Fruit fly (Drosophila melanogaster) whole organism, embryonic: Measurements from ENCODE around the gene CG14273.

ENCODE experiments used
- Atf6 ChIP-seq: fragments of 200-800 bp; sonication (Bioruptor generic); IDR thresholded peaks from 2 replicates; pipeline ENCODE4 v1.3.6; 2022; ENCODE audit warnings: missing biosample characterization, missing genetic modification characterization
- CG10147 ChIP-seq: fragments of 200-800 bp; sonication (Bioruptor generic); optimal IDR thresholded peaks from 2 replicates; lab custom pipeline; 2019; ENCODE audit warnings: missing biosample characterization, mild to moderate bottlenecking, missing genetic modification characterization, moderate library complexity
- CG10267 ChIP-seq: fragments of 200-800 bp; sonication (Bioruptor generic); optimal IDR thresholded peaks from 2 replicates; lab custom pipeline; 2018; ENCODE audit warnings: missing biosample characterization, mild to moderate bottlenecking, missing genetic modification characterization, moderate library complexity
- CG10959 ChIP-seq: fragments of 200-800 bp; sonication (Bioruptor generic); IDR thresholded peaks from 2 replicates; pipeline ENCODE4 v1.3.6; 2022; ENCODE audit warnings: missing biosample characterization, missing genetic modification characterization
- CG11560 ChIP-seq: fragments of 200-800 bp; sonication (Bioruptor generic); IDR thresholded peaks from 3 replicates; pipeline ENCODE4 v1.3.6; 2022; ENCODE audit warnings: missing biosample characterization, missing genetic modification characterization
- CG11695 ChIP-seq: fragments of 200-800 bp; sonication (Bioruptor generic); IDR thresholded peaks from 3 replicates; pipeline ENCODE4 v1.3.6; 2022; ENCODE audit warnings: missing biosample characterization, missing genetic modification characterization
- CG12104 ChIP-seq: fragments of 200-800 bp; sonication (Bioruptor generic); optimal IDR thresholded peaks from 3 replicates; lab custom pipeline; 2016; ENCODE audit warnings: missing biosample characterization, missing genetic modification characterization
- CG12155 ChIP-seq: fragments of 200-800 bp; sonication (Bioruptor generic); optimal IDR thresholded peaks from 3 replicates; lab custom pipeline; 2016; ENCODE audit warnings: missing biosample characterization, missing genetic modification characterization
- CG14710 ChIP-seq: fragments of 200-800 bp; sonication (Bioruptor generic); optimal IDR thresholded peaks from 3 replicates; lab custom pipeline; 2019; ENCODE audit warnings: missing biosample characterization, mild to moderate bottlenecking, missing genetic modification characterization, moderate library complexity
- CG15514 ChIP-seq: fragments of 200-800 bp; sonication (Bioruptor generic); optimal IDR thresholded peaks from 3 replicates; lab custom pipeline; 2017; ENCODE audit warnings: missing biosample characterization, missing genetic modification characterization, mild to moderate bottlenecking, moderate library complexity, missing genetic modification reagents
- CG16863 ChIP-seq: fragments of 200-800 bp; sonication (Bioruptor generic); optimal IDR thresholded peaks from 3 replicates; lab custom pipeline; 2016; ENCODE audit warnings: missing biosample characterization, missing genetic modification characterization
- CG17802 ChIP-seq: fragments of 200-800 bp; sonication (Bioruptor generic); optimal IDR thresholded peaks from 2 replicates; lab custom pipeline; 2018; ENCODE audit warnings: missing biosample characterization, mild to moderate bottlenecking, missing genetic modification characterization, moderate library complexity
- CG18764 ChIP-seq: fragments of 200-800 bp; sonication (Bioruptor generic); optimal IDR thresholded peaks from 3 replicates; lab custom pipeline; 2016; ENCODE audit warnings: missing biosample characterization, missing genetic modification characterization
- CG3065 ChIP-seq: fragments of 200-800 bp; sonication (Bioruptor generic); optimal IDR thresholded peaks from 2 replicates; lab custom pipeline; 2016; ENCODE audit warnings: missing biosample characterization, missing genetic modification characterization
- CG4404 ChIP-seq: fragments of 200-800 bp; sonication (Bioruptor generic); IDR thresholded peaks from 2 replicates; pipeline ENCODE4 v1.3.6; 2022; ENCODE audit warnings: missing biosample characterization, missing genetic modification characterization
- CG6272 ChIP-seq: fragments of 200-800 bp; sonication (Bioruptor generic); IDR thresholded peaks from 2 replicates; pipeline ENCODE4 v1.3.6; 2022; ENCODE audit warnings: missing biosample characterization, missing genetic modification characterization
- CG7745 ChIP-seq: fragments of 200-800 bp; sonication (Bioruptor generic); optimal IDR thresholded peaks from 2 replicates; lab custom pipeline; 2018; ENCODE audit warnings: missing biosample characterization, mild to moderate bottlenecking, missing genetic modification characterization, moderate library complexity
- CG7963 ChIP-seq: fragments of 200-800 bp; sonication (Bioruptor generic); IDR thresholded peaks from 3 replicates; pipeline ENCODE4 v1.3.6; 2022; ENCODE audit warnings: missing biosample characterization, missing genetic modification characterization; ENCODE audit not compliant: partially characterized antibody
- CG8281 ChIP-seq: fragments of 200-800 bp; sonication (Bioruptor generic); optimal IDR thresholded peaks from 2 replicates; lab custom pipeline; 2018; ENCODE audit warnings: missing biosample characterization, mild to moderate bottlenecking, missing genetic modification characterization, moderate library complexity
- Dip2 ChIP-seq: fragments of 200-800 bp; sonication (Bioruptor generic); IDR thresholded peaks from 2 replicates; pipeline ENCODE4 v1.3.6; 2022; ENCODE audit warnings: missing biosample characterization, missing genetic modification characterization
- Dip3 ChIP-seq: fragments of 200-800 bp; sonication (Bioruptor generic); optimal IDR thresholded peaks from 3 replicates; lab custom pipeline; 2016; ENCODE audit warnings: missing biosample characterization, missing genetic modification characterization
- Dp ChIP-seq: fragments of 200-800 bp; sonication (Bioruptor generic); optimal IDR thresholded peaks from 2 replicates; lab custom pipeline; 2018; ENCODE audit warnings: missing biosample characterization, mild to moderate bottlenecking, missing genetic modification characterization, moderate library complexity
- E2f2 ChIP-seq: fragments of 200-800 bp; sonication (Bioruptor generic); IDR thresholded peaks from 2 replicates; pipeline ENCODE4 v1.3.6; 2022; ENCODE audit warnings: missing biosample characterization, missing genetic modification characterization
- Lhr ChIP-seq: fragments of 200-800 bp; sonication (Bioruptor generic); optimal IDR thresholded peaks from 3 replicates; lab custom pipeline; 2017; ENCODE audit warnings: mild to moderate bottlenecking, missing biosample characterization, missing genetic modification reagents, missing genetic modification characterization
- Nf-YA ChIP-seq: fragments of 200-800 bp; sonication (Bioruptor generic); IDR thresholded peaks from 2 replicates; pipeline ENCODE4 v1.3.6; 2022; ENCODE audit warnings: missing biosample characterization, missing genetic modification characterization
- PHDP ChIP-seq: fragments of 200-800 bp; sonication (Bioruptor generic); optimal IDR thresholded peaks from 3 replicates; lab custom pipeline; 2018; ENCODE audit warnings: missing biosample characterization, mild to moderate bottlenecking, missing genetic modification characterization, moderate library complexity
- Ptx1 ChIP-seq: fragments of 200-800 bp; sonication (Bioruptor generic); IDR thresholded peaks from 2 replicates; pipeline ENCODE4 v1.3.6; 2022; ENCODE audit warnings: missing biosample characterization, missing genetic modification characterization
- YL-1 ChIP-seq: fragments of 200-800 bp; sonication (Bioruptor generic); optimal IDR thresholded peaks from 3 replicates; lab custom pipeline; 2017; ENCODE audit warnings: missing biosample characterization, mild to moderate bottlenecking, missing genetic modification characterization
- cad ChIP-seq: fragments of >200 bp; optimal IDR thresholded peaks from 2 replicates; lab custom pipeline; 2017; ENCODE audit warnings: missing biosample characterization, missing genetic modification characterization
- cg ChIP-seq: fragments of 200-800 bp; sonication (Bioruptor generic); optimal IDR thresholded peaks from 3 replicates; lab custom pipeline; 2019; ENCODE audit warnings: missing biosample characterization, mild to moderate bottlenecking, missing genetic modification characterization, moderate library complexity
- chn ChIP-seq: fragments of 200-800 bp; sonication (Bioruptor generic); optimal IDR thresholded peaks from 2 replicates; lab custom pipeline; 2016; ENCODE audit warnings: missing biosample characterization, missing genetic modification characterization
- emc ChIP-seq: fragments of 200-800 bp; sonication (Bioruptor generic); optimal IDR thresholded peaks from 2 replicates; lab custom pipeline; 2016; ENCODE audit warnings: missing biosample characterization, missing genetic modification characterization
- esg ChIP-seq: fragments of 200-800 bp; sonication (Bioruptor generic); conservative IDR thresholded peaks from 2 replicates; pipeline ENCODE4 v1.3.6; 2022; ENCODE audit warnings: missing biosample characterization, missing genetic modification characterization
- gcm ChIP-seq: fragments of 200-800 bp; sonication (Bioruptor generic); optimal IDR thresholded peaks from 2 replicates; lab custom pipeline; 2019; ENCODE audit warnings: missing biosample characterization, mild to moderate bottlenecking, missing genetic modification characterization, moderate library complexity
- knrl ChIP-seq: fragments of 200-800 bp; sonication (Bioruptor generic); IDR thresholded peaks from 3 replicates; pipeline ENCODE4 v1.3.6; 2022; ENCODE audit warnings: missing biosample characterization, missing genetic modification characterization; ENCODE audit not compliant: partially characterized antibody
- lov ChIP-seq, 2 experiments: fragments of 200-800 bp in 1 of 2; fragments of >200 bp in 1 of 2; sonication (Bioruptor generic) in 1 of 2; IDR thresholded peaks in 1 of 2; optimal IDR thresholded peaks in 1 of 2; 2 replicates in 1 of 2; 3 replicates in 1 of 2; pipeline versions ENCODE4 v1.3.6 to Lab custom; 2017 to 2022; ENCODE audit warnings: missing biosample characterization in 1 of 2, missing genetic modification characterization in 1 of 2
- onecut ChIP-seq: fragments of 200-800 bp; sonication (Bioruptor generic); IDR thresholded peaks from 2 replicates; pipeline ENCODE4 v1.3.6; 2022; ENCODE audit warnings: missing biosample characterization, missing genetic modification characterization
- pnt ChIP-seq: fragments of 200-800 bp; sonication (Bioruptor generic); optimal IDR thresholded peaks from 3 replicates; lab custom pipeline; 2016; ENCODE audit warnings: missing biosample characterization, missing genetic modification characterization
- ro ChIP-seq: fragments of 200-800 bp; sonication (Bioruptor generic); IDR thresholded peaks from 2 replicates; pipeline ENCODE4 v1.3.6; 2022; ENCODE audit warnings: missing biosample characterization, missing genetic modification characterization
- slp2 ChIP-seq: fragments of 200-800 bp; sonication (Bioruptor generic); optimal IDR thresholded peaks from 2 replicates; lab custom pipeline; 2016; ENCODE audit warnings: missing biosample characterization, missing genetic modification characterization
- so ChIP-seq: fragments of 200-800 bp; sonication (Bioruptor generic); IDR thresholded peaks from 3 replicates; pipeline ENCODE4 v1.3.6; 2022; ENCODE audit warnings: missing biosample characterization, missing genetic modification characterization
- unc-4 ChIP-seq: fragments of 200-800 bp; sonication (Bioruptor generic); IDR thresholded peaks from 2 replicates; pipeline ENCODE4 v1.3.6; 2022; ENCODE audit warnings: missing biosample characterization, missing genetic modification characterization; ENCODE audit not compliant: partially characterized antibody
- wdn ChIP-seq: fragments of 200-800 bp; sonication (Bioruptor generic); IDR thresholded peaks from 2 replicates; pipeline ENCODE4 v1.3.6; 2022; ENCODE audit warnings: missing biosample characterization, missing genetic modification characterization
- wek ChIP-seq: fragments of 200-800 bp; sonication (Bioruptor generic); optimal IDR thresholded peaks from 3 replicates; lab custom pipeline; 2018; ENCODE audit warnings: missing biosample characterization, mild to moderate bottlenecking, missing genetic modification characterization, moderate library complexity
- yki ChIP-seq: fragments of >200 bp; optimal IDR thresholded peaks from 3 replicates; lab custom pipeline; 2018

The CG14273 gene

DNA sequence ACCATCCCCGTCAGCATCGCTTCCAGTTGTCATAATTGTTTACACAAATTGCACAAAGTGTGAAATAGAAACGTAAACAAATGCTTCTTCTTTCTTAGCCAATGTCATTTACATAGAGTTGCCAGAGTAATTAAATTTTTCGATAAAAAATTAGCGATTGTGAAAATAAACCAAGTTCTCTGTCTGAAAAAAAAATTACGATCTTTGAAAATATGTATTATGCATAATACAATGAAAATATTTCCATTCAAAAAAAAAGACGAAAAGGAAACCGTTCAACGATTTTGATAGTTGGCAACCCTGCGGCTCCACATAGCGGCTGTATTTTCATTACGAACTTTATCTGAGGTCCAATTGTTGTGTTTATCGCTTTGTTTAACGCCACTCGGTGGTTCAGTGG, 31.4 kb upstream of the CG14273 start, which contains the start of the genes CG7810 and CG7806 (continued):
- peak; percentile 90 for TF ChIP-seq so
- peak; percentile 36 for TF ChIP-seq Dp (GFP tag; lab: Kevin White, UChicago)
- TF ChIP-seq slp2 (GFP tag; lab: Kevin White, UChicago) = peak; percentile 89
- TF ChIP-seq Atf6 (GFP tag; lab: Robert Waterston, UW) = peak; percentile 90
- no peak for TF ChIP-seq cad (GFP tag; lab: Kevin White, UChicago)
- TF ChIP-seq Dip2 (GFP tag; lab: Robert Waterston, UW) = no peak
- no peak for TF ChIP-seq yki
- peak; percentile 78 for TF ChIP-seq CG12104
- TF ChIP-seq CG17802 (tag; lab: Kevin White, UChicago) = peak; percentile 38
- peak; percentile 83 for TF ChIP-seq CG12155
- TF ChIP-seq CG16863 = peak; percentile 91
- TF ChIP-seq CG4404 (GFP tag; lab: Robert Waterston, UW) = peak; percentile 60
- TF ChIP-seq cg (GFP tag; lab: Kevin White, UChicago) = no peak
- TF ChIP-seq CG15514 (GFP tag; lab: Kevin White, UChicago) = peak; percentile 86
- TF ChIP-seq CG11695 (GFP tag; lab: Robert Waterston, UW) = peak; percentile 94
- peak; percentile 82 for TF ChIP-seq CG10959 (GFP tag; lab: Robert Waterston, UW)
- peak; percentile 87 for TF ChIP-seq CG10267
- TF ChIP-seq chn = peak; percentile 85
- peak; percentile 95 for TF ChIP-seq Ptx1
- peak; percentile 92 for TF ChIP-seq CG14710 (tag; lab: Kevin White, UChicago)
- peak; percentile 69; the same call in 1 of the 2 replicates for TF ChIP-seq Nf-YA (GFP tag; lab: Robert Waterston, UW)
- TF ChIP-seq CG10147 (GFP tag; lab: Kevin White, UChicago) = peak; percentile 84
- TF ChIP-seq CG7745 = peak; percentile 39
- peak; percentile 80 for TF ChIP-seq E2f2
- TF ChIP-seq YL-1 (GFP tag; lab: Kevin White, UChicago) = peak; percentile 91
- peak; percentile 60 for TF ChIP-seq wek (GFP tag; lab: Kevin White, UChicago)
- TF ChIP-seq wdn = peak; percentile 86
- peak; percentile 79 for TF ChIP-seq pnt (GFP tag; lab: Kevin White, UChicago)
- TF ChIP-seq unc-4 (GFP tag; lab: Robert Waterston, UW) = peak; percentile 52
- TF ChIP-seq PHDP (tag; lab: Kevin White, UChicago) = peak; percentile 95
- TF ChIP-seq CG8281 (tag; lab: Kevin White, UChicago) = no peak

DNA sequence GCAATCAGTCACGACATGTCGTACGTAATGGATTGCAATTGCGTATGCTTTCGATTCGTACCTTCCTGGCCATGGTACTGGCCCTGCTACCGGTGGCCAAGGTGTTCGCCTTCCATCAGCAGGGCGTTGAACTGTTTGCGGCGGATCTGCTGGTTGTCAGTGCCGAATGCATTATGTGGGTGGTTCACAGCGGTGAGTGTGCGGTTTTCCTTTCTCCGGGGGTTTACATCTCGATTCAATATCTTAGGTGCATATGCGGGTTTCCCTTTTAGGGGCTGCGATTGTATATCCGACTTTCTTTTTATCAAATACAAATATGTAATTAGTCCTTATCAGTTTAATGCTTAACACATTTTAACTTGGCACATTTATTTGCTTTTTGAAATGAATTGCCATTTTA, 30.8 kb upstream of the CG14273 start:
- no peak for TF ChIP-seq emc (GFP tag; lab: Kevin White, UChicago)
- TF ChIP-seq CG3065 (GFP tag; lab: Kevin White, UChicago) = no peak
- no peak for TF ChIP-seq CG18764
- TF ChIP-seq CG7963 (GFP tag; lab: Robert Waterston, UW) = 0 out of 3 replicates have a peak, but pooled peaks have one; percentile 17
- TF ChIP-seq lov (optimal IDR thresholded peaks at IDR 0.05; lab: Kevin White, UChicago) = no peak
- TF ChIP-seq lov (GFP tag; IDR thresholded peaks at IDR 0.05; lab: Robert Waterston, UW) = 0 out of 3 replicates have a peak, but pooled peaks have one; percentile 21
- no peak for TF ChIP-seq CG11560 (tag; lab: Robert Waterston, UW)
- TF ChIP-seq esg (GFP tag; lab: Robert Waterston, UW) = no peak
- no peak for TF ChIP-seq Dip3 (GFP tag; lab: Kevin White, UChicago)
- TF ChIP-seq Lhr (GFP tag; lab: Kevin White, UChicago) = no peak
- peak; percentile 79 for TF ChIP-seq gcm (GFP tag; lab: Kevin White, UChicago)
- TF ChIP-seq CG6272 (GFP tag; lab: Robert Waterston, UW) = 0 out of 2 replicates have a peak, but pooled peaks have one; percentile 7
- TF ChIP-seq knrl (GFP tag; lab: Robert Waterston, UW) = no peak
- TF ChIP-seq Nf-YA (GFP tag; lab: Robert Waterston, UW) = no peak
- TF ChIP-seq ro (GFP tag; lab: Robert Waterston, UW) = no peak
- no peak for TF ChIP-seq onecut (GFP tag; lab: Robert Waterston, UW)
